Worm (Caenorhabditis elegans) whole organism, early embryonic: ENCODE results near the gene gcy-12.

Experiments
- ama-1 ChIP-seq: fragments of 150-350 bp; optimal IDR thresholded peaks from 2 replicates; lab custom pipeline; 2014
- pes-1 ChIP-seq: fragments of 200-800 bp; sonication (Bioruptor generic); IDR thresholded peaks from 2 replicates; pipeline ENCODE4 v1.3.6; 2022; ENCODE audit warnings: missing genetic modification reagents, missing genetic modification characterization, missing compliant biosample characterization
- tbx-11 ChIP-seq: fragments of 200-800 bp; sonication (Bioruptor generic); IDR thresholded peaks from 2 replicates; pipeline ENCODE4 v1.3.6; 2022; ENCODE audit warnings: missing genetic modification characterization, missing compliant biosample characterization

ce11 chrII:5340672-5341568 is 29.1 kb downstream of the gcy-12 start:
- TF ChIP-seq pes-1: no peak
- no peak for TF ChIP-seq ama-1 (lab: Kevin White, UChicago)
- TF ChIP-seq tbx-11 (GFP tag; lab: Robert Waterston, UW): no peak
